Fruit fly (Drosophila melanogaster): ENCODE data around the gene CG13398.

CG13398 gene

DNA sequence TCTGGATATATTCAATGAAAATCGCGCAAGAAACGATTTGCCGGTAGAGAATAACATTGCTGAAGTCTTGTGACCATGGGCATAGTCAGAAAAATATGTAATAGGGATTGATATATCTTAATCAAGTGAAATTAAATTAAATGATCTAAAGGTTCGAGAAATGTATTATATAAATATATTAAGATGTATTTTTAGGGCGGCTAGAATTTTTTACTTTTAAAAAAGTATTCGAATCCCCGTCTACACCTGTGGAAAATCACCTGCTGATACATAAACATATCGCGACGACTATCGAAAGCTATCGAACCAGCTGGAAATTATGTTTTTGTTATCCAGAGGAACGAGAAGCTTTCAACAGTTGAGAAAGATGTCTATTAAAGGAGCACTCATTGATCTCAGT is 38.3 kb downstream of the CG13398 start, which contains the start of the genes CG13390 and CG17294 (continued):
- peak; percentile 100 for TF ChIP-seq Sox102F (GFP tag; optimal IDR thresholded peaks at IDR 0.05)
- TF ChIP-seq CG13894 (tag; optimal IDR thresholded peaks at IDR 0.05), result peak; percentile 100
- peak; percentile 100 for TF ChIP-seq Oli (tag; optimal IDR thresholded peaks at IDR 0.05)
- TF ChIP-seq CG8359 (GFP tag; optimal IDR thresholded peaks at IDR 0.05; ENCODE audit: borderline replicate concordance), result peak; percentile 95
- peak; percentile 92 for TF ChIP-seq Atf3 (GFP tag; optimal IDR thresholded peaks at IDR 0.05)
- peak; percentile 99 for TF ChIP-seq CG10979 (tag; optimal IDR thresholded peaks at IDR 0.05)
- TF ChIP-seq CG18619 (GFP tag; optimal IDR thresholded peaks at IDR 0.05), result peak; percentile 99
- peak; percentile 100 for TF ChIP-seq E2f1 (GFP tag; IDR thresholded peaks at IDR 0.05)
- TF ChIP-seq klu (GFP tag; IDR thresholded peaks at IDR 0.05), result peak; percentile 99
- TF ChIP-seq jumu (GFP tag; optimal IDR thresholded peaks at IDR 0.05), result peak; percentile 91
- TF ChIP-seq sim (GFP tag; IDR thresholded peaks at IDR 0.05), result peak; percentile 99
- peak; percentile 100 for TF ChIP-seq CG18262 (tag; optimal IDR thresholded peaks at IDR 0.05)
- peak; percentile 98 for TF ChIP-seq ATbp (GFP tag; optimal IDR thresholded peaks at IDR 0.05)
- peak; percentile 65 for TF ChIP-seq Dref (GFP tag; IDR thresholded peaks at IDR 0.05)
- TF ChIP-seq dmrt11E (tag; optimal IDR thresholded peaks at IDR 0.05), result peak; percentile 99
- TF ChIP-seq CG9797 (GFP tag; optimal IDR thresholded peaks at IDR 0.05), result peak; percentile 65
- TF ChIP-seq CG31441 (GFP tag; IDR thresholded peaks at IDR 0.05), result peak; percentile 100
- no peak for TF ChIP-seq cad (GFP tag; optimal IDR thresholded peaks at IDR 0.05)
- peak; percentile 99 for TF ChIP-seq CG6272 (GFP tag; IDR thresholded peaks at IDR 0.05)
- TF ChIP-seq CG18764 (GFP tag; optimal IDR thresholded peaks at IDR 0.05), result peak; percentile 99
- TF ChIP-seq CG17829 (tag; optimal IDR thresholded peaks at IDR 0.05), result peak; percentile 100
- peak in 1 of 2 experiments; percentile 87 for TF ChIP-seq insv (GFP tag; optimal IDR thresholded peaks at IDR 0.05)
- peak; percentile 88 for TF ChIP-seq unc-4 (GFP tag; IDR thresholded peaks at IDR 0.05; ENCODE audit: partially characterized antibody)
- peak; percentile 100 for TF ChIP-seq HmgZ (tag; optimal IDR thresholded peaks at IDR 0.05)
- peak; percentile 99 for TF ChIP-seq CG17912 (GFP tag; optimal IDR thresholded peaks at IDR 0.05)
- TF ChIP-seq vfl (GFP tag; optimal IDR thresholded peaks at IDR 0.05), result peak; percentile 96
- TF ChIP-seq lov (optimal IDR thresholded peaks at IDR 0.05), result no peak
- TF ChIP-seq lov (GFP tag; IDR thresholded peaks at IDR 0.05), result peak; percentile 99
- TF ChIP-seq CG17612 (GFP tag; IDR thresholded peaks at IDR 0.05), result peak; percentile 99
- peak; percentile 100 for TF ChIP-seq Aef1 (GFP tag; IDR thresholded peaks at IDR 0.05)
- peak; percentile 98 for TF ChIP-seq schlank (tag; optimal IDR thresholded peaks at IDR 0.05)
- peak; percentile 96 for TF ChIP-seq CG1603 (tag; optimal IDR thresholded peaks at IDR 0.05)
- TF ChIP-seq HLH3B (GFP tag; IDR thresholded peaks at IDR 0.05), result peak; percentile 100
- peak; percentile 99 for TF ChIP-seq CG12219 (GFP tag; optimal IDR thresholded peaks at IDR 0.05)
- peak; percentile 98 for TF ChIP-seq abd-A (tag; optimal IDR thresholded peaks at IDR 0.05)
- peak; percentile 76 for TF ChIP-seq ab (GFP tag; optimal IDR thresholded peaks at IDR 0.05)
- peak; percentile 99 for TF ChIP-seq Hand (GFP tag; optimal IDR thresholded peaks at IDR 0.05)
- TF ChIP-seq CG12942 (GFP tag; optimal IDR thresholded peaks at IDR 0.05), result peak; percentile 99
- TF ChIP-seq Mrtf (GFP tag; IDR thresholded peaks at IDR 0.05), result peak; percentile 99
- TF ChIP-seq mirr (GFP tag; optimal IDR thresholded peaks at IDR 0.05), result peak; percentile 99
- TF ChIP-seq CG4730 (GFP tag; IDR thresholded peaks at IDR 0.05), result peak; percentile 99
- peak; percentile 99 for TF ChIP-seq gsb-n (tag; optimal IDR thresholded peaks at IDR 0.05)
- TF ChIP-seq lbe (GFP tag; optimal IDR thresholded peaks at IDR 0.05), result peak; percentile 99
- peak; percentile 96 for TF ChIP-seq Mad (GFP tag; optimal IDR thresholded peaks at IDR 0.05)
- TF ChIP-seq Sry-δ (GFP tag; optimal IDR thresholded peaks at IDR 0.05), result peak; percentile 63
- TF ChIP-seq p53 (GFP tag; optimal IDR thresholded peaks at IDR 0.05), result peak; percentile 23
- peak; percentile 100 for TF ChIP-seq CG14014 (GFP tag; IDR thresholded peaks at IDR 0.05)
- peak; percentile 100 for TF ChIP-seq ci (GFP tag; IDR thresholded peaks at IDR 0.05)
- TF ChIP-seq CG3726 (GFP tag; IDR thresholded peaks at IDR 0.05), result peak; percentile 99
- no peak for TF ChIP-seq Dfd (GFP tag; optimal IDR thresholded peaks at IDR 0.05)
- TF ChIP-seq lmd (GFP tag; IDR thresholded peaks at IDR 0.05), result peak; percentile 99
- peak; percentile 94 for TF ChIP-seq CG10274 (GFP tag; optimal IDR thresholded peaks at IDR 0.05)

All from whole organism, embryonic.